Worm (Caenorhabditis elegans) whole organism, mixed stage, embryonic: ENCODE results near the gene dgtr-1.

Source experiments
- blmp-1 ChIP-seq: fragments of 150-350 bp; optimal IDR thresholded peaks from 2 replicates; lab custom pipeline; 2014; ENCODE audit warnings: missing biosample characterization, missing genetic modification characterization
- elt-3 ChIP-seq: fragments of 150-350 bp; optimal IDR thresholded peaks from 2 replicates; lab custom pipeline; 2014; ENCODE audit warnings: missing biosample characterization, missing genetic modification characterization
- lin-13 ChIP-seq: fragments of 150-350 bp; optimal IDR thresholded peaks from 2 replicates; lab custom pipeline; 2014; ENCODE audit warnings: missing biosample characterization, missing genetic modification characterization
- mab-5 ChIP-seq: fragments of 150-350 bp; optimal IDR thresholded peaks from 2 replicates; lab custom pipeline; 2014; ENCODE audit warnings: missing biosample characterization, missing genetic modification characterization
- mep-1 ChIP-seq: fragments of 150-350 bp; optimal IDR thresholded peaks from 2 replicates; lab custom pipeline; 2017; ENCODE audit warnings: missing biosample characterization, missing genetic modification reagents, missing genetic modification characterization, inconsistent platforms
- mls-2 ChIP-seq: sonication (generic microtip); optimal IDR thresholded peaks from 2 replicates; lab custom pipeline; 2016; ENCODE audit warnings: mild to moderate bottlenecking, missing genetic modification characterization, moderate library complexity, missing compliant biosample characterization
- nhr-2 ChIP-seq: fragments of 150-350 bp; optimal IDR thresholded peaks from 2 replicates; lab custom pipeline; 2014; ENCODE audit warnings: missing biosample characterization, missing genetic modification characterization
- nhr-237 ChIP-seq: fragments of 150-350 bp; optimal IDR thresholded peaks from 2 replicates; lab custom pipeline; 2014; ENCODE audit warnings: missing biosample characterization, missing genetic modification characterization
- snpc-4 ChIP-seq: fragments of 150-350 bp; optimal IDR thresholded peaks from 2 replicates; lab custom pipeline; 2014; ENCODE audit warnings: missing biosample characterization, missing genetic modification characterization
- ztf-11 ChIP-seq: fragments of 150-350 bp; optimal IDR thresholded peaks from 2 replicates; lab custom pipeline; 2014; ENCODE audit warnings: missing biosample characterization, missing genetic modification characterization

Gene dgtr-1

ce11 chrV:6544999-6545398 lies 48.1 kb downstream of the dgtr-1 start:
- TF ChIP-seq nhr-2 (tag; lab: Kevin White, UChicago) (peak; percentile 95), elt-3 (tag; lab: Kevin White, UChicago) (no peak)

- TF ChIP-seq lin-13 = no peak
- TF ChIP-seq snpc-4 (tag; lab: Kevin White, UChicago) = no peak
- TF ChIP-seq nhr-237 (tag; lab: Kevin White, UChicago) = no peak
- TF ChIP-seq elt-3 (tag; lab: Kevin White, UChicago) = no peak
- no peak for TF ChIP-seq mab-5
- no peak for TF ChIP-seq blmp-1 (tag; lab: Kevin White, UChicago)
- no peak for TF ChIP-seq mls-2 (tag; lab: Kevin White, UChicago)
- no peak for TF ChIP-seq mep-1 (tag; lab: Kevin White, UChicago)
- no peak for TF ChIP-seq ztf-11 (tag; lab: Kevin White, UChicago)
- TF ChIP-seq, all 35 proteins: peak for 0
These were observed 49.7 kb downstream of the dgtr-1 start, which contains the start of gene dre-1 for ce11 chrV:6546450-6547171. TSS of gene dre-1 (minus strand) at chrV:6546500.
